Worm (Caenorhabditis elegans) whole organism, early embryonic: ENCODE data around the gene aakb-1.

ENCODE experiments used
- B0310.2 ChIP-seq: sonication (generic microtip); optimal IDR thresholded peaks from 2 replicates; lab custom pipeline; 2016; ENCODE audit warnings: mild to moderate bottlenecking, missing genetic modification characterization, missing compliant biosample characterization
- F13C5.2 ChIP-seq: sonication (generic microtip); optimal IDR thresholded peaks from 2 replicates; lab custom pipeline; 2017; ENCODE audit warnings: mild to moderate bottlenecking, missing genetic modification characterization, inconsistent platforms, missing compliant biosample characterization
- aly-1 ChIP-seq: sonication (generic microtip); optimal IDR thresholded peaks from 2 replicates; lab custom pipeline; 2016; ENCODE audit warnings: missing genetic modification characterization, missing compliant biosample characterization
- ama-1 ChIP-seq: fragments of 150-350 bp; optimal IDR thresholded peaks from 2 replicates; lab custom pipeline; 2014
- ceh-13 ChIP-seq: fragments of 200-800 bp; sonication (Bioruptor generic); optimal IDR thresholded peaks from 2 replicates; lab custom pipeline; 2018; ENCODE audit warnings: mild to moderate bottlenecking, missing genetic modification characterization, missing compliant biosample characterization
- ceh-36 ChIP-seq: sonication (generic microtip); optimal IDR thresholded peaks from 2 replicates; lab custom pipeline; 2016; ENCODE audit warnings: missing genetic modification characterization, inconsistent platforms, missing compliant biosample characterization
- ets-7 ChIP-seq: sonication (generic microtip); optimal IDR thresholded peaks from 2 replicates; lab custom pipeline; 2016; ENCODE audit warnings: missing genotype, missing genetic modification characterization, missing compliant biosample characterization
- flt-1 ChIP-seq: fragments of 200-800 bp; sonication (Bioruptor generic); IDR thresholded peaks from 2 replicates; pipeline ENCODE4 v1.3.6; 2022; ENCODE audit warnings: missing genetic modification characterization, missing compliant biosample characterization
- hmbx-1 ChIP-seq: sonication (generic microtip); optimal IDR thresholded peaks from 2 replicates; lab custom pipeline; 2016; ENCODE audit warnings: mild to moderate bottlenecking, missing genetic modification characterization, missing compliant biosample characterization
- hmg-4 ChIP-seq: fragments of 200-800 bp; sonication (Bioruptor generic); optimal IDR thresholded peaks from 2 replicates; lab custom pipeline; 2018; ENCODE audit warnings: mild to moderate bottlenecking, missing genetic modification characterization, missing compliant biosample characterization
- hnd-1 ChIP-seq: sonication (generic microtip); optimal IDR thresholded peaks from 2 replicates; lab custom pipeline; 2016; ENCODE audit warnings: missing genetic modification characterization, missing compliant biosample characterization
- pes-1 ChIP-seq: fragments of 200-800 bp; sonication (Bioruptor generic); IDR thresholded peaks from 2 replicates; pipeline ENCODE4 v1.3.6; 2022; ENCODE audit warnings: missing genetic modification reagents, missing genetic modification characterization, missing compliant biosample characterization
- scrt-1 ChIP-seq: fragments of 200-800 bp; sonication (Bioruptor generic); IDR thresholded peaks from 2 replicates; pipeline ENCODE4 v1.3.6; 2022; ENCODE audit warnings: missing genetic modification characterization, missing compliant biosample characterization
- sea-1 ChIP-seq: fragments of 200-800 bp; sonication (Bioruptor generic); conservative IDR thresholded peaks from 2 replicates; pipeline ENCODE4 v1.3.6; 2022; ENCODE audit warnings: missing genetic modification characterization, missing compliant biosample characterization
- tbx-11 ChIP-seq: fragments of 200-800 bp; sonication (Bioruptor generic); IDR thresholded peaks from 2 replicates; pipeline ENCODE4 v1.3.6; 2022; ENCODE audit warnings: missing genetic modification characterization, missing compliant biosample characterization
- tbx-37 ChIP-seq: fragments of 200-800 bp; sonication (Bioruptor generic); conservative IDR thresholded peaks from 2 replicates; pipeline ENCODE4 v1.3.6; 2022; ENCODE audit warnings: missing genetic modification reagents, missing genetic modification characterization, missing compliant biosample characterization
- tra-4 ChIP-seq: sonication (generic microtip); optimal IDR thresholded peaks from 2 replicates; lab custom pipeline; 2017; ENCODE audit warnings: missing genetic modification characterization, missing compliant biosample characterization

aakb-1 gene

DNA sequence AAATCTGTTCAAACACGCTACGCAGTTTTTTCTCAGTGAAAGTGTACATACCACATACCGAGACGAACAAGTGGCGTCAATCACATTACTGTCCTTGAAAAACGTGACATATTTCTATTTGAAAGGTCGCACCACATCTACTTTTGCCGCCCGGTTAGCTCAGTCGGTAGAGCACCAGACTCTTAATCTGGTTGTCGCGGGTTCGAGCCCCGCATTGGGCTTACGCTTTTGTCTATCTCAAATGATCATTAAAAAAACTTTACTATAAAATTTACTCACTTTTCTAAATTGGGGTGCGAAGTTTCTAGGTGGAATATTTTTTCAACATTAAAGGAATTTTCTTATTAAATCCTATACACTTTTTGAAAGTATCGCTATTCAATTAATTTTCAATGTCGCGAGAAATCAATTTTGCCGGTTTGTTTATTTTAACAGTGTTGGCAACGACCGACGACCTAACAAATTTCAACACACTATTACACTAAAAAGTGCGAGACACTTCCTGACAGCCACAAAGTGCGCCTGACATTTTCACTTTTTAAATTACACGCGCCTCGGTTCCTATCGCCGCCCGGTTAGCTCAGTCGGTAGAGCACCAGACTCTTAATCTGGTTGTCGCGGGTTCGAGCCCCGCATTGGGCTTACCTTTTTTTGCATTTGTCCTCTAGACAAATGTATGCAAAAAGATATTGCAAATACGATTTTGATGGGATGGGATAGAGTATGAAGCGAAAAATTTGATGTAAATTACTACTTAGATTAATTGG is 25.2 kb upstream of the aakb-1 start:
- 0 out of 2 replicates have a peak, but pooled peaks have one; percentile 36 for TF ChIP-seq sea-1
- TF ChIP-seq ama-1 (lab: Kevin White, UChicago) = no peak
- peak; percentile 1 for TF ChIP-seq B0310.2 (tag; lab: Kevin White, UChicago)
- TF ChIP-seq hmg-4 = no peak
- TF ChIP-seq pes-1 (GFP tag; lab: Robert Waterston, UW) = peak; percentile 60
- TF ChIP-seq F13C5.2 (tag; lab: Kevin White, UChicago) = no peak
- TF ChIP-seq ets-7 (tag; lab: Kevin White, UChicago) = no peak
- no peak for TF ChIP-seq ceh-36 (tag; lab: Kevin White, UChicago)
- no peak for TF ChIP-seq ceh-13 (GFP tag; lab: Kevin White, UChicago)
- TF ChIP-seq hmbx-1 (tag; lab: Kevin White, UChicago) = no peak
- no peak for TF ChIP-seq tbx-11
- peak; percentile 42; the same call in 1 of the 2 replicates for TF ChIP-seq flt-1 (GFP tag; lab: Robert Waterston, UW)
- no peak for TF ChIP-seq aly-1 (tag; lab: Kevin White, UChicago)
- peak; percentile 51; the same call in 1 of the 2 replicates for TF ChIP-seq tbx-37 (GFP tag; lab: Robert Waterston, UW)

DNA sequence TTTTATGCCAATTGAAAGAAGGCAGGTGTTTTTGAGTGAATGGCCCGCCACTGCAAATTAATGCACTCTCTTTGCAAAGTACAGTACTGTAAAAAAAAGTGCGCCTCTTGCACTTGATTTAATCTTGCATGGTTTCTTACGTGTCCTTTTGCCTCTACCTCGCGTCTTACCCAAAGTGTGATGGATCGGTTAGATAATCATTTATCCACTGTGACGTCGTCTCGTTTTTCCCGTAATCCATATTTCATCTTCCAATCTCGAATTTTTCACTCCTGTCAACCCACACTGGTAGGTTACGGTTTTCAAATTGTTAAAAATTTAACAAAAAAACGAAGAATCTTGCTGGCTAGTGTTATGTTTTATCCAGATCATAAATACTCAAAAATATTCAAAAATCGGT is 18.9 kb upstream of the aakb-1 start:
- TF ChIP-seq scrt-1 (GFP tag; lab: Robert Waterston, UW) (no peak), pes-1 (GFP tag; lab: Robert Waterston, UW) (no peak), tbx-37 (GFP tag; lab: Robert Waterston, UW) (no peak), ama-1 (lab: Kevin White, UChicago) (no peak), aly-1 (tag; lab: Kevin White, UChicago) (no peak), ets-7 (tag; lab: Kevin White, UChicago) (no peak), hnd-1 (tag; lab: Kevin White, UChicago) (no peak), flt-1 (GFP tag; lab: Robert Waterston, UW) (no peak), ceh-13 (GFP tag; lab: Kevin White, UChicago) (no peak), F13C5.2 (tag; lab: Kevin White, UChicago) (no peak), sea-1 (no peak), hmbx-1 (tag; lab: Kevin White, UChicago) (no peak), B0310.2 (tag; lab: Kevin White, UChicago) (no peak)

DNA sequence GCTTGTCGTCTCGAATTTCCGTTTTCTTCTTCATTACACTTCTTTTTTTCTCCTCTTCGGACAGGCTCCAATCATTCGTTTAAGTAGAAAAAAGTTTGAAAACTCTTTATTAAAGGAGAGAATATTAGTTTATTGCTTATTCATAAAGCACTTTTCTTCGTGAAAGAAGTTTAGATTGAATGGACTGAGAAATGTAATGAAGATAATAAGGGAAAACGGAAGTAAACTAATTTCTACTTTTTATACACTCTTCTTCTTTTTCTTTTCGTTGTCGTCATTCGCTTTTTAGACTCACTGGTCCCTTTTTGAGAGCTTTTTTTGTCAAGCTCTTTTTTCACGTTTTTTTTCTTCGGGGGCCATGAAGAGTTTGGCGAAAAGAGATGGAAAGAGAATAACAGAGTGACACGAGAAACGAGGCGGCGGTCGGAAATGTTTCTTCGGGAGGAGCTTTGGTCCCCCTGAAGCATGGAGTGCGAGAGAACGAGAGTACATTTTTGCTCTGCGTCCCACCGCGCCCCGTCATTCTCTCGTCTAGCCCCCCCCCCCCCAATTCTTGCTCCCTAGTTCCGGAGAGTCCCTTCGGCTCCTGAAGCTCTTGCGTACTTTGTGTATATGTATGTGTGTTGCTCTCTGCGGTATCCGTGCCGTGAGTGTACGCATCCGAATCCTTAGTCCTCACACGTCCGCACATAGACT is 16.3 kb upstream of the aakb-1 start:
- TF ChIP-seq aly-1 (tag; lab: Kevin White, UChicago) = no peak
- no peak for TF ChIP-seq scrt-1 (GFP tag; lab: Robert Waterston, UW)
- no peak for TF ChIP-seq ceh-13 (GFP tag; lab: Kevin White, UChicago)
- no peak for TF ChIP-seq ceh-36 (tag; lab: Kevin White, UChicago)
- no peak for TF ChIP-seq hmg-4

DNA sequence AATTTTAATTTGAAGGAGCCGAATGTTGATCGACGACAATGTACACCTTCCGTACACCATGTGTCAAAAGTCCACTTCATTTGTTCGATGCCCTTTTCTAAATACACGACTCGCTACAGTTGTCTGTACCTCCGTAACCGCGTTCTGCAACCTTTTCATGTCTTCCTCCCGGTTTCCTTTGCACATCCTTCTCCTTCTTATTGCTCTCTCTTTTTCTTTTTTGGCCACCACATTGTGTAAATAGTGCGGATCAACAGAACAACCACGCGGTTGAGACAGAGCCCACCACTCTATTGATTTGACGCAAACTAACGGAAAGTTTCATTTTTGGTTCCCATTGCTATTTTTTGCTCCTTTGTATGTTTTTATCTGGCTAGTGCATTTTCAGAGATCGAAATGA is 12.2 kb upstream of the aakb-1 start:
- no peak for TF ChIP-seq B0310.2 (tag; lab: Kevin White, UChicago)
- TF ChIP-seq ceh-36 (tag; lab: Kevin White, UChicago) = no peak
- TF ChIP-seq ama-1 (lab: Kevin White, UChicago) = no peak
- TF ChIP-seq tbx-11 = no peak
- no peak for TF ChIP-seq sea-1
- TF ChIP-seq scrt-1 (GFP tag; lab: Robert Waterston, UW) = no peak
- no peak for TF ChIP-seq ceh-13 (GFP tag; lab: Kevin White, UChicago)
- no peak for TF ChIP-seq tbx-37 (GFP tag; lab: Robert Waterston, UW)
- no peak for TF ChIP-seq hmbx-1 (tag; lab: Kevin White, UChicago)
- TF ChIP-seq flt-1 (GFP tag; lab: Robert Waterston, UW) = no peak
- no peak for TF ChIP-seq aly-1 (tag; lab: Kevin White, UChicago)
- no peak for TF ChIP-seq hmg-4
- no peak for TF ChIP-seq F13C5.2 (tag; lab: Kevin White, UChicago)
- TF ChIP-seq tra-4 (tag; lab: Kevin White, UChicago) = no peak
- TF ChIP-seq pes-1 (GFP tag; lab: Robert Waterston, UW) = no peak
- no peak for TF ChIP-seq ets-7 (tag; lab: Kevin White, UChicago)
- no peak for TF ChIP-seq hnd-1 (tag; lab: Kevin White, UChicago)

DNA sequence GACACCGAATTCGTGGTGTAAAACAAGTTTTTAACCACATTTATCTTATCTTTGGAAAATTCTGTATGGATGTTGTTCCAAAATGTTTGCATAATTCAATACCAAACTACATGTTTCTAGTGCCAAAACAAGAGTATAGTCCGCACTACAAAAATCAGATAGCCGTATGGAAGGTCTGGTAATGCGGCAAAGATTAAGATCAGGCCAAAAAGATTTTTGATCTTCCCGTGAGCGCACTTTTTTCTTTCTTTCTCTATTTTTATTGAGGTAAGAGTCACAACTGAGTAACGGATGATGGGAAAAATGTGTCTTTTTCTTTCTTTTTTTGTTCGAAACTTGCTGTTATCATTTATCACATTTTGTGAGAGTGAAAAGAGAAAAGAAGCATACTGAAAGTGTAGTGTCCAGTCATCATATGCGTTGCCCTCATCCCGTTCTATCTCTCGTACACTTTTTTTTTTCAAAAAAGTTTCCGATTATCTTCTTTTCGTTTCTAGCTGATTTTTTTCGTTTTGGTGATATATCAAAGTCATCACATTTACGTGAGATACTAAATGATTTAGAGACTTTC is 10.9 kb upstream of the aakb-1 start:
- TF ChIP-seq aly-1 (tag; lab: Kevin White, UChicago) (no peak), sea-1 (no peak), ama-1 (lab: Kevin White, UChicago) (no peak), tra-4 (tag; lab: Kevin White, UChicago) (no peak), hmbx-1 (tag; lab: Kevin White, UChicago) (no peak), B0310.2 (tag; lab: Kevin White, UChicago) (no peak), tbx-37 (GFP tag; lab: Robert Waterston, UW) (no peak), tbx-11 (no peak), ceh-13 (GFP tag; lab: Kevin White, UChicago) (no peak), ceh-36 (tag; lab: Kevin White, UChicago) (no peak), flt-1 (GFP tag; lab: Robert Waterston, UW) (no peak), pes-1 (GFP tag; lab: Robert Waterston, UW) (no peak), ets-7 (tag; lab: Kevin White, UChicago) (no peak), hnd-1 (tag; lab: Kevin White, UChicago) (no peak), F13C5.2 (tag; lab: Kevin White, UChicago) (no peak)

DNA sequence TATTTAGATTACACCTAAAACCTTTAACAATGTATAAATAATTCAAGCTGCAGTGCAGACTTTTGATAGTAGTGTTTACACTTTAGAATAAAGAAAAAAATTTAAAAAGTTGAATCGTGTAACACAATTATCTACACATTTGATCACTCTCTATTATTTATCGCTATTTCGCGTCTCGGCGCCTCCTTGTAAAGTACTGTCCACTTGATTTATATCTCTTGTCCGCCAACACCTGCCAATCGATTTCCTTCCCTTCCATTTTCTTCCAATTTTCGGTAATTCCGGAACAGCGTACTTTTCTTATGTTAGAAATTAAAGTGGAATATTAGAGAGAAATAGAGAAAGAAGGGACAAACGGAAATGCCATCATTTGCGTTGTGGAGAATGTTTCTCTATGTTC is 10.0 kb upstream of the aakb-1 start:
- no peak for TF ChIP-seq B0310.2 (tag; lab: Kevin White, UChicago)
- no peak for TF ChIP-seq ceh-36 (tag; lab: Kevin White, UChicago)
- TF ChIP-seq pes-1 (GFP tag; lab: Robert Waterston, UW) = no peak
- TF ChIP-seq flt-1 (GFP tag; lab: Robert Waterston, UW) = no peak
- TF ChIP-seq tbx-11 = no peak
- no peak for TF ChIP-seq sea-1
- TF ChIP-seq ama-1 (lab: Kevin White, UChicago) = no peak
- TF ChIP-seq hmg-4 = no peak
- TF ChIP-seq hnd-1 (tag; lab: Kevin White, UChicago) = no peak
- no peak for TF ChIP-seq tra-4 (tag; lab: Kevin White, UChicago)
